Worm (Caenorhabditis elegans) whole organism, L1 larva: ENCODE measurements around the gene F10D7.5.

Experiments used
- C16A3.4 ChIP-seq: fragments of 150-350 bp; optimal IDR thresholded peaks from 2 replicates; lab custom pipeline; 2014; ENCODE audit warnings: missing biosample characterization, missing genetic modification characterization
- C34B4.2 ChIP-seq: sonication (generic microtip); optimal IDR thresholded peaks from 2 replicates; lab custom pipeline; 2017; ENCODE audit warnings: mild to moderate bottlenecking, missing genetic modification characterization, missing compliant biosample characterization
- Y116A8C.19 ChIP-seq: sonication (generic microtip); optimal IDR thresholded peaks from 2 replicates; lab custom pipeline; 2016; ENCODE audit warnings: missing compliant biosample characterization, missing genetic modification characterization, borderline replicate concordance
- blmp-1 ChIP-seq: fragments of 150-350 bp; optimal IDR thresholded peaks from 2 replicates; lab custom pipeline; 2014; ENCODE audit warnings: missing biosample characterization, missing genetic modification characterization
- ces-1 ChIP-seq: fragments of 150-350 bp; optimal IDR thresholded peaks from 2 replicates; lab custom pipeline; 2014; ENCODE audit warnings: missing biosample characterization, missing genetic modification reagents, missing genetic modification characterization
- efl-1 ChIP-seq, 4 experiments: fragments of 150-350 bp; optimal IDR thresholded peaks in 3 of 4; peaks in 1 of 4; 1 replicate in 1 of 4; 2 replicates in 3 of 4; lab custom pipeline; 2014; ENCODE audit warnings: missing biosample characterization in 2 of 4, missing genetic modification characterization in 2 of 4, missing genetic modification reagents in 2 of 4
- efl-3 ChIP-seq: fragments of 200-800 bp; sonication (Bioruptor generic); optimal IDR thresholded peaks from 2 replicates; lab custom pipeline; 2018; ENCODE audit warnings: mild to moderate bottlenecking, missing genetic modification characterization, missing compliant biosample characterization
- egl-13 ChIP-seq: sonication (generic microtip); optimal IDR thresholded peaks from 2 replicates; lab custom pipeline; 2016; ENCODE audit warnings: missing genotype, missing genetic modification reagents, missing genetic modification characterization, missing compliant biosample characterization
- elt-2 ChIP-seq: sonication (generic microtip); optimal IDR thresholded peaks from 2 replicates; lab custom pipeline; 2016; ENCODE audit warnings: missing genetic modification characterization, mild to moderate bottlenecking, inconsistent platforms, missing compliant biosample characterization, missing genetic modification reagents
- elt-3 ChIP-seq, 6 experiments: fragments of 150-350 bp in 1 of 6; sonication (generic microtip); optimal IDR thresholded peaks; 2 replicates each; lab custom pipeline; 2017 to 2018; ENCODE audit warnings: missing biosample characterization in 6 of 6, missing genetic modification characterization in 6 of 6, inconsistent platforms in 1 of 6
- ets-5 ChIP-seq: fragments of 200-800 bp; sonication (Bioruptor generic); IDR thresholded peaks from 2 replicates; pipeline ENCODE4 v1.3.6; 2022; ENCODE audit warnings: missing genetic modification characterization, missing compliant biosample characterization
- fkh-10 ChIP-seq: sonication (generic microtip); optimal IDR thresholded peaks from 2 replicates; lab custom pipeline; 2017; ENCODE audit warnings: missing biosample characterization, missing genetic modification reagents, missing genetic modification characterization
- fkh-4 ChIP-seq: sonication (generic microtip); optimal IDR thresholded peaks from 2 replicates; lab custom pipeline; 2016; ENCODE audit warnings: missing compliant biosample characterization, missing genetic modification characterization, borderline replicate concordance
- irx-1 ChIP-seq: sonication (generic microtip); optimal IDR thresholded peaks from 2 replicates; lab custom pipeline; 2016; ENCODE audit warnings: missing genetic modification characterization, missing compliant biosample characterization
- jun-1 ChIP-seq: fragments of 150-350 bp; optimal IDR thresholded peaks from 2 replicates; lab custom pipeline; 2014; ENCODE audit warnings: missing biosample characterization, missing genetic modification reagents, missing genetic modification characterization
- lin-13 ChIP-seq: fragments of 150-350 bp; optimal IDR thresholded peaks from 2 replicates; lab custom pipeline; 2014; ENCODE audit warnings: missing biosample characterization, missing genetic modification reagents, missing genetic modification characterization
- lin-14 ChIP-seq: fragments of 200-800 bp; sonication (Bioruptor generic); optimal IDR thresholded peaks from 2 replicates; lab custom pipeline; 2018; ENCODE audit warnings: mild to moderate bottlenecking, missing genetic modification characterization, moderate library complexity, missing compliant biosample characterization
- lin-15B ChIP-seq: fragments of 150-350 bp; sonication (generic microtip); optimal IDR thresholded peaks from 3 replicates; lab custom pipeline; 2014; ENCODE audit warnings: missing biosample characterization, missing genetic modification characterization
- lin-35 ChIP-seq, 2 experiments: fragments of 150-350 bp; optimal IDR thresholded peaks; 2 replicates each; lab custom pipeline; 2014; ENCODE audit warnings: missing biosample characterization in 2 of 2, missing genetic modification characterization in 2 of 2, missing genetic modification reagents in 2 of 2
- lir-3 ChIP-seq: sonication (generic microtip); optimal IDR thresholded peaks from 2 replicates; lab custom pipeline; 2016; ENCODE audit warnings: mild to moderate bottlenecking, missing genetic modification characterization, moderate library complexity, missing compliant biosample characterization; ENCODE audit not compliant: poor library complexity
- mab-9 ChIP-seq: fragments of 200-800 bp; sonication (Bioruptor generic); IDR thresholded peaks from 2 replicates; pipeline ENCODE4 v1.3.6; 2022; ENCODE audit warnings: missing genetic modification reagents, missing genetic modification characterization, missing compliant biosample characterization
- mef-2 ChIP-seq: fragments of 150-350 bp; optimal IDR thresholded peaks from 2 replicates; lab custom pipeline; 2014; ENCODE audit warnings: missing biosample characterization, missing genetic modification characterization
- nhr-19 ChIP-seq: fragments of 200-800 bp; sonication (Bioruptor generic); conservative IDR thresholded peaks from 2 replicates; pipeline ENCODE4 v1.3.6; 2022; ENCODE audit warnings: missing genetic modification characterization, missing compliant biosample characterization
- nhr-20 ChIP-seq: sonication (generic microtip); optimal IDR thresholded peaks from 2 replicates; lab custom pipeline; 2016; ENCODE audit warnings: mild to moderate bottlenecking, missing genetic modification characterization, missing compliant biosample characterization
- nhr-84 ChIP-seq: sonication (generic microtip); optimal IDR thresholded peaks from 2 replicates; lab custom pipeline; 2017; ENCODE audit warnings: missing biosample characterization, missing genetic modification characterization
- skn-1 ChIP-seq: fragments of 150-350 bp; optimal IDR thresholded peaks from 2 replicates; lab custom pipeline; 2014; ENCODE audit warnings: missing biosample characterization, missing genetic modification characterization
- sox-4 ChIP-seq: sonication (generic microtip); optimal IDR thresholded peaks from 2 replicates; lab custom pipeline; 2016; ENCODE audit warnings: missing genetic modification characterization, missing compliant biosample characterization
- sup-37 ChIP-seq: fragments of 200-800 bp; sonication (Bioruptor generic); optimal IDR thresholded peaks from 2 replicates; lab custom pipeline; 2018; ENCODE audit warnings: mild to moderate bottlenecking, missing genetic modification characterization, missing compliant biosample characterization
- tlp-1 ChIP-seq: fragments of 150-350 bp; optimal IDR thresholded peaks from 2 replicates; lab custom pipeline; 2014; ENCODE audit warnings: missing biosample characterization, missing genetic modification characterization
- unc-30 ChIP-seq: sonication (generic microtip); optimal IDR thresholded peaks from 2 replicates; lab custom pipeline; 2017; ENCODE audit warnings: missing biosample characterization, missing genetic modification characterization
- xbp-1 ChIP-seq: sonication (generic microtip); optimal IDR thresholded peaks from 2 replicates; lab custom pipeline; 2016; ENCODE audit warnings: missing genetic modification characterization, missing compliant biosample characterization
- ztf-11 ChIP-seq, 2 experiments: sonication (generic microtip); optimal IDR thresholded peaks; 2 replicates each; lab custom pipeline; 2016 to 2017; ENCODE audit warnings: missing genetic modification characterization in 2 of 2, missing biosample characterization in 1 of 2, missing compliant biosample characterization in 1 of 2
- ztf-4 ChIP-seq: fragments of 150-350 bp; optimal IDR thresholded peaks from 2 replicates; lab custom pipeline; 2014; ENCODE audit warnings: missing biosample characterization, missing genetic modification characterization

Gene F10D7.5

DNA sequence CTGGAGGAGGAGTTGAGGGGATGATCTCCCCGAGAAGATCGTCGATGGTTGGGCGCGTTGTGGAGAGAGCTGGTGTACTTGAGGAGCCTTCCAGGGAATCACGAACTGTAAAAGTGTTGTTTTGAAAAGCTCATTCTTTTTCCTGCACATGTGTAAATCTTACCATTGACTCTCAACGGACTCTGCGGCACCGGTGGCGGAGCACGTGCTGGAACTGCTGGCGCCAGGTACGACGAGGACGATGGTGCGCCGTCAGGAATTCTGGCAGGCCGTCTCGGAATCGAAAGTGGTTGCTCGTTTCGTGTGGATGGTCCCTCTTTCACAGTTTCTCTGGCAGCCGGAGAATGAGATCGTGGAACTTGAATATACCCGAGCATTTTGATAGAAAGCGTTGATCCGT lies 7.1 kb downstream of the F10D7.5 start:
- no peak for TF ChIP-seq sox-4
- no peak for TF ChIP-seq egl-13 (tag; lab: Kevin White, UChicago)
- no peak for TF ChIP-seq jun-1
- TF ChIP-seq skn-1 (tag; lab: Kevin White, UChicago): no peak
- no peak for TF ChIP-seq ztf-11 (tag; optimal IDR thresholded peaks at IDR 0.05; lab: Kevin White, UChicago)
- TF ChIP-seq tlp-1: no peak
- TF ChIP-seq unc-30 (tag; lab: Kevin White, UChicago): no peak
- TF ChIP-seq lin-15B (tag; lab: Kevin White, UChicago): no peak
- TF ChIP-seq C16A3.4: no peak
- TF ChIP-seq lin-13: no peak
- no peak for TF ChIP-seq mab-9
- TF ChIP-seq lir-3: no peak

DNA sequence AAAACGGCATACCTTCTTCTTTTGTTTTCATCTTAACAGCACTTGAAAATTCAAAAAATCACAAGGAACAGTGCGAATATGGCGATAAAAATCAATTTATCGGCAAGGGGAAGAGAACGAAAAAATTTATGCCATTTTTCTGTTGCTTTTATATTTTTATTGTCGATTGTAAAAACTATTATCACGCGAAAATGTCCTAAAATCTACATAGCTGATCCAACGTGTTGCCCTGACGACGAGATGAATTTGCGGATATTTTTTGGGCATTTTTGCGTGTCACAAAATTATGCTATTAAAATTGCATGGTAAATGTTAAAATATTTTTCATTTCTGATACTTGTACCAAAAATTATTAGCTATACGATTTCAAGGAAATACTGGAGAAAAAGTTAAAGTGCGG lies 9.4 kb downstream of the F10D7.5 start, which contains the start of gene F10D7.4:
TSS of gene F10D7.4 (minus strand) at position 101 of the 400 bp plus-strand sequence.
- TF ChIP-seq efl-1 (optimal IDR thresholded peaks at IDR 0.05; lab: Kevin White, UChicago) (no peak), efl-1 (GFP tag; optimal IDR thresholded peaks at IDR 0.05 in 1 of 2; lab: Kevin White, UChicago) (peak in 1 of 2 experiments; percentile 48), C34B4.2 (tag; lab: Kevin White, UChicago) (no peak), fkh-4 (tag; lab: Kevin White, UChicago) (no peak)

DNA sequence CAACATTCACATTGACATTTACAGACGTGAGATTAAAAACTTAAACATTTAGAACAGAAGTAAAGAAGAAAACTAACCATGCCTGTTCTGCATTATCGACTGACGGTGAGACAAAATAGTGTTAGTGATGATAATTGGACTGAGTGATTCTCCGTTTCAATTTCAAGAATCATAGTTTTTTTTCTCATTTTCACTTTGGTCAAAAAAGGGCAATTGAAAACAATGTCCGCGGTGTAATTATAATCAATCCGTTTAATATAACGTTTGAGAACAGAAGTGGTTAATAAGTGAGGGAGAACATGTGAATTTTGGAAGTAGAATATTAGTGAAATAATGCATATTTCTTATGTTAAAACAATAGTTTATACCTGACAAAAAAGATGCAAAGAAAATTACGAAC lies 11.7 kb downstream of the F10D7.5 start, which contains the start of gene F10D7.10:
TSS of gene F10D7.10 (minus strand) at position 101 of the 400 bp plus-strand sequence.
- TF ChIP-seq sox-4: no peak
- no peak for TF ChIP-seq nhr-20
- TF ChIP-seq ets-5 (GFP tag; lab: Robert Waterston, UW): no peak
- no peak for TF ChIP-seq nhr-84 (tag; lab: Kevin White, UChicago)
- no peak for TF ChIP-seq Y116A8C.19
- TF ChIP-seq nhr-19 (GFP tag; lab: Robert Waterston, UW): no peak
- no peak for TF ChIP-seq ztf-4 (tag; lab: Kevin White, UChicago)
- TF ChIP-seq blmp-1 (tag; lab: Kevin White, UChicago): peak; percentile 22
- TF ChIP-seq irx-1 (tag; lab: Kevin White, UChicago): no peak
- no peak for TF ChIP-seq mef-2
- no peak for TF ChIP-seq xbp-1 (tag; lab: Kevin White, UChicago)
- TF ChIP-seq fkh-10: no peak
- no peak for TF ChIP-seq efl-1 (optimal IDR thresholded peaks at IDR 0.05; lab: Kevin White, UChicago)
- peak in 1 of 2 experiments; percentile 10 for TF ChIP-seq efl-1 (GFP tag; optimal IDR thresholded peaks at IDR 0.05 in 1 of 2; lab: Kevin White, UChicago)

DNA sequence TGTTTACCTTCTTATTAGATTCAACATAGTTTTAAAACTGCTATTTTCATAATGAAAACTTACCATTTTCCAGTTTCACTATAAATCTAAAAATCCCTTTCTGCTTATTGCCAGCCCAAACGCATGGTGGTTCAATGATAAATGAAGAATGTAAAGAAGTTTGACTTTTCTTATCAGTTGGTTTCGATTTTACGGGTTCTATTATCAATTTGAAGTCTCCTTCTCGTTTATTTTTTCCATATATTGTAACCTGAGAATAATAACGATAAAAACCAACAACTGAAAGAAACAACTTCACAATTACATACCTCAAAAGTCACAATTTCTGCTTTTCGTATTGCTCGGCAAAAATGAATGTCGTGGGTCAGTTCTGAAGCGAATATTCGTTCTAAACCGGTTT lies 12.4 kb downstream of the F10D7.5 start:
- TF ChIP-seq elt-2: peak; percentile 59
- no peak for TF ChIP-seq elt-3 (tag; optimal IDR thresholded peaks at IDR 0.05; lab: Kevin White, UChicago)
- TF ChIP-seq, all 84 proteins: peak for 1

DNA sequence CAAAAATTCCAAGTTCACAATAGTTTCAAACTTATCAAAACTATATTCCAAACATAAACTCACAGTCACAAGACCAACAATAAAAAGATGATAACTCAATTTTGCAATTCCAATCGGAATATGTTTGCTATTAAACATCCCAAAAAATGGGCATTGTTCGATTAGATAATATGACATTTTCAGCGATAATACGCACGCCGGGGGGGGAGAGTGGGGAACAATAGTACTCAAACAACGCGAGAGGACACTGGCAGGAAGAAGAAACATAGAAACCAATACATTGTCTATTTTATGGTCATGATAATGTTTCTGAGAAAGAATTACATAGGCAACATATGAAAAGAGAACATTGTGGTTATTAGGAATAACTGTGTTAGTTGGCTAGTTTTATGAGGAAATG lies 15.5 kb downstream of the F10D7.5 start:
- TF ChIP-seq lin-14 (GFP tag; lab: Kevin White, UChicago) (peak; percentile 4), elt-2 (peak; percentile 63), lin-35 (GFP tag; optimal IDR thresholded peaks at IDR 0.05; lab: Kevin White, UChicago) (no peak), skn-1 (tag; lab: Kevin White, UChicago) (no peak), efl-3 (GFP tag; lab: Kevin White, UChicago) (no peak)

DNA sequence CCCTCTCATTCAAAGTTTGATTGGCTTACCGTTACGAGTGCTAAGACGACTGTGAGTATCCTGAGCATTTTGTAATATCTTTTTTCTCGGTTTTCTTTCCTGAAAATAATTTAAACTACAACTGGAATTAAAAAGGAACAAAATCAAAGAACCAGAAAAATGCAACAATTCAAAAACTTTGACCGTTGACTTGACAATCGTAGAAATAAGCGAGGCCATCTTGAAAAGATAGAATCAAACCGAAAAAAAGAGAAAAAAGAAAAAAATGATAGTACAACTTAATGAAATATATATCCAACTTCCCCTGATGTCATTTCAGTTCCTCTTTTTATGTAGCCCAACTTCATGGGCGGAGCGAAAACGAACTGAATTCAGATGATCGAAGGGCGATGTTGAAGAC lies 16.9 kb downstream of the F10D7.5 start, which contains the start of gene F10D7.3:
TSS of gene F10D7.3 (minus strand) at position 101 of the 400 bp plus-strand sequence.
- TF ChIP-seq efl-1 (optimal IDR thresholded peaks at IDR 0.05; lab: Kevin White, UChicago) (no peak), efl-1 (GFP tag; optimal IDR thresholded peaks at IDR 0.05 in 1 of 2; lab: Kevin White, UChicago) (peak in 1 of 2 experiments; percentile 35), ces-1 (GFP tag; lab: Kevin White, UChicago) (no peak), sup-37 (GFP tag; lab: Kevin White, UChicago) (no peak), xbp-1 (tag; lab: Kevin White, UChicago) (no peak), skn-1 (tag; lab: Kevin White, UChicago) (no peak)
